Worm (Caenorhabditis elegans): ENCODE measurements around the gene fnip-2.

The fnip-2 gene

ce11 chrIV:2219334-2219755 is 3.3 kb upstream of the fnip-2 start (continued):
- peak; percentile 95 for TF ChIP-seq tlf-1 (GFP tag; optimal IDR thresholded peaks at IDR 0.05)
- TF ChIP-seq attf-6 (GFP tag; IDR thresholded peaks at IDR 0.05), result no peak
- peak; percentile 99 for TF ChIP-seq B0336.3 (GFP tag; IDR thresholded peaks at IDR 0.05)
- 0 out of 2 replicates have a peak, but pooled peaks have one; percentile 57 for TF ChIP-seq ztf-6 (GFP tag; IDR thresholded peaks at IDR 0.05)
- TF ChIP-seq aptf-2 (GFP tag; conservative IDR thresholded peaks at IDR 0.05), result no peak
- no peak for TF ChIP-seq F37B4.10 (GFP tag; IDR thresholded peaks at IDR 0.05)
- peak; percentile 92 for TF ChIP-seq attf-5 (GFP tag; optimal IDR thresholded peaks at IDR 0.05)
- no peak for TF ChIP-seq F23B12.7 (tag; optimal IDR thresholded peaks at IDR 0.05; ENCODE audit: insufficient read depth)
- no peak for TF ChIP-seq Y79H2A.3 (GFP tag; conservative IDR thresholded peaks at IDR 0.05)

ce11 chrIV:2220147-2220546 is 2.5 kb upstream of the fnip-2 start:
- peak; percentile 43; the same call in 1 of the 2 replicates for TF ChIP-seq hmg-1.2 (GFP tag; IDR thresholded peaks at IDR 0.05)
- TF ChIP-seq xnd-1 (tag; optimal IDR thresholded peaks at IDR 0.05), result no peak
- peak; percentile 44 for TF ChIP-seq attf-5 (GFP tag; optimal IDR thresholded peaks at IDR 0.05)
- peak; percentile 39 for TF ChIP-seq ama-1 (optimal IDR thresholded peaks at IDR 0.05)
- no peak for TF ChIP-seq ama-1 (GFP tag; optimal IDR thresholded peaks at IDR 0.05)
- no peak for TF ChIP-seq unc-62 (GFP tag; optimal IDR thresholded peaks at IDR 0.05)
- TF ChIP-seq ZK185.1 (tag; optimal IDR thresholded peaks at IDR 0.05; ENCODE audit: poor library complexity, severe bottlenecking), result no peak
- no peak for TF ChIP-seq ztf-18 (tag; optimal IDR thresholded peaks at IDR 0.05)
- TF ChIP-seq K12H6.12 (tag; optimal IDR thresholded peaks at IDR 0.05), result peak; percentile 25
- 0 out of 2 replicates have a peak, but pooled peaks have one; percentile 11 for TF ChIP-seq lir-1 (GFP tag; conservative IDR thresholded peaks at IDR 0.05)
- TF ChIP-seq K11D2.4 (GFP tag; IDR thresholded peaks at IDR 0.05), result peak; percentile 76; the same call in 1 of the 2 replicates
- peak; percentile 75 for TF ChIP-seq cebp-1 (GFP tag; IDR thresholded peaks at IDR 0.05)
- TF ChIP-seq cebp-1 (tag; optimal IDR thresholded peaks at IDR 0.05), result peak; percentile 80

ce11 chrIV:2220896-2221295 is 1.7 kb upstream of the fnip-2 start:
- TF ChIP-seq athp-1 (tag; optimal IDR thresholded peaks at IDR 0.05) (no peak), ztf-28 (GFP tag; IDR thresholded peaks at IDR 0.05) (no peak), snpc-1.3 (tag; optimal IDR thresholded peaks at IDR 0.05; ENCODE audit: insufficient read depth) (no peak), zfh-2 (GFP tag; conservative IDR thresholded peaks at IDR 0.05) (no peak), hmg-20 (GFP tag; IDR thresholded peaks at IDR 0.05) (no peak)

- TF ChIP-seq dox-1 (GFP tag; IDR thresholded peaks at IDR 0.05) (no peak), nhr-120 (GFP tag; IDR thresholded peaks at IDR 0.05) (no peak), cebp-1 (GFP tag; IDR thresholded peaks at IDR 0.05) (0 out of 2 replicates have a peak, but pooled peaks have one; percentile 24), cebp-1 (tag; optimal IDR thresholded peaks at IDR 0.05) (no peak), unc-130 (GFP tag; optimal IDR thresholded peaks at IDR 0.05) (no peak), lsy-27 (tag; optimal IDR thresholded peaks at IDR 0.05; ENCODE audit: borderline replicate concordance, insufficient read depth) (no peak)
Measured at ce11 chrIV:2221350-2221749, 1.3 kb upstream of the fnip-2 start.

ce11 chrIV:2223144-2223543 is 516 bp downstream of the fnip-2 start:
- TF ChIP-seq F52B5.7 (tag; optimal IDR thresholded peaks at IDR 0.05), result no peak
- TF ChIP-seq nfya-1 (tag; optimal IDR thresholded peaks at IDR 0.05; ENCODE audit: borderline replicate concordance, insufficient read depth), result no peak
- peak; percentile 57 for TF ChIP-seq ceh-91 (GFP tag; IDR thresholded peaks at IDR 0.05)
- TF ChIP-seq B0336.3 (GFP tag; IDR thresholded peaks at IDR 0.05), result no peak
- TF ChIP-seq D2030.7 (GFP tag; IDR thresholded peaks at IDR 0.05), result peak; percentile 60; the same call in 1 of the 2 replicates
- no peak for TF ChIP-seq F57C9.4 (tag; optimal IDR thresholded peaks at IDR 0.05)
- TF ChIP-seq Y56A3A.18 (GFP tag; IDR thresholded peaks at IDR 0.05), result no peak
- no peak for TF ChIP-seq ekl-4 (GFP tag; IDR thresholded peaks at IDR 0.05)
- no peak for TF ChIP-seq ccch-3 (GFP tag; optimal IDR thresholded peaks at IDR 0.05)
- no peak for TF ChIP-seq tlf-1 (GFP tag; optimal IDR thresholded peaks at IDR 0.05)
- no peak for TF ChIP-seq ztf-26 (tag; optimal IDR thresholded peaks at IDR 0.05)
- TF ChIP-seq snpc-1.3 (tag; optimal IDR thresholded peaks at IDR 0.05; ENCODE audit: insufficient read depth), result no peak
- TF ChIP-seq let-607 (tag; optimal IDR thresholded peaks at IDR 0.05), result no peak
- peak; percentile 5; the same call in 1 of the 2 replicates for TF ChIP-seq hmg-1.2 (GFP tag; IDR thresholded peaks at IDR 0.05)
- TF ChIP-seq lsy-27 (tag; optimal IDR thresholded peaks at IDR 0.05; ENCODE audit: borderline replicate concordance, insufficient read depth), result no peak
- no peak for TF ChIP-seq cebp-2 (GFP tag; IDR thresholded peaks at IDR 0.05)
- no peak for TF ChIP-seq egl-18 (GFP tag; IDR thresholded peaks at IDR 0.05)
- TF ChIP-seq attf-6 (GFP tag; IDR thresholded peaks at IDR 0.05), result no peak
